Fruit fly (Drosophila melanogaster): ENCODE results near the gene CG42371.
A peak's percentile ranks its signal among the peaks of the same experiment; 100 is the strongest.

Gene CG42371

dm6 chr2L:2179366-2179765 lies 37.7 kb downstream of the CG42371 start (continued):
- peak; percentile 85 for TF ChIP-seq GATAe (GFP tag; conservative IDR thresholded peaks at IDR 0.05)
- TF ChIP-seq Xrp1 (GFP tag; IDR thresholded peaks at IDR 0.05) = peak; percentile 56
- no peak for TF ChIP-seq TFAM (GFP tag; optimal IDR thresholded peaks at IDR 0.05)
- peak; percentile 30; the same call in 1 of the 2 replicates for TF ChIP-seq onecut (GFP tag; IDR thresholded peaks at IDR 0.05)
- no peak for TF ChIP-seq knrl (GFP tag; IDR thresholded peaks at IDR 0.05; ENCODE audit: partially characterized antibody)
- peak; percentile 75 for TF ChIP-seq CG31224 (GFP tag; IDR thresholded peaks at IDR 0.05)
- TF ChIP-seq ttk (GFP tag; IDR thresholded peaks at IDR 0.05) = peak; percentile 44
- 0 out of 3 replicates have a peak, but pooled peaks have one; percentile 53 for TF ChIP-seq otp (GFP tag; IDR thresholded peaks at IDR 0.05)
- TF ChIP-seq luna (GFP tag; optimal IDR thresholded peaks at IDR 0.05) = peak; percentile 21
- TF ChIP-seq mirr (GFP tag; optimal IDR thresholded peaks at IDR 0.05) = peak; percentile 71
- peak; percentile 74 for TF ChIP-seq cwo (GFP tag; optimal IDR thresholded peaks at IDR 0.05)
- TF ChIP-seq sqz (GFP tag; optimal IDR thresholded peaks at IDR 0.05) = no peak
- TF ChIP-seq CG18619 (GFP tag; optimal IDR thresholded peaks at IDR 0.05) = peak; percentile 75
- TF ChIP-seq Xbp1 (GFP tag; optimal IDR thresholded peaks at IDR 0.05) = peak; percentile 82
- no peak; the same call in 1 of the 2 replicates for TF ChIP-seq CG11696 (GFP tag; IDR thresholded peaks at IDR 0.05)
- no peak for TF ChIP-seq CTCF (GFP tag; optimal IDR thresholded peaks at IDR 0.05)
- TF ChIP-seq NC2α (GFP tag; optimal IDR thresholded peaks at IDR 0.05) = peak; percentile 67
- peak; percentile 41; the same call in 1 of the 2 replicates for TF ChIP-seq MBD-R2 (GFP tag; IDR thresholded peaks at IDR 0.05)
- TF ChIP-seq wek (GFP tag; optimal IDR thresholded peaks at IDR 0.05) = peak; percentile 32
- TF ChIP-seq ap (GFP tag; IDR thresholded peaks at IDR 0.05) = no peak
- no peak for TF ChIP-seq Lpt (GFP tag; optimal IDR thresholded peaks at IDR 0.05)
- TF ChIP-seq Gug (GFP tag; IDR thresholded peaks at IDR 0.05) = peak; percentile 63; the same call in 2 of the 4 replicates
- no peak for TF ChIP-seq kni (GFP tag; optimal IDR thresholded peaks at IDR 0.05)
- TF ChIP-seq Dip3 (GFP tag; optimal IDR thresholded peaks at IDR 0.05) = peak; percentile 78
- TF ChIP-seq emc (GFP tag; optimal IDR thresholded peaks at IDR 0.05) = peak; percentile 67
- TF ChIP-seq CG11560 (tag; IDR thresholded peaks at IDR 0.05) = peak; percentile 57; the same call in 1 of the 3 replicates
- peak; percentile 59 for TF ChIP-seq disco-r (GFP tag; optimal IDR thresholded peaks at IDR 0.05)
- TF ChIP-seq danr (GFP tag; IDR thresholded peaks at IDR 0.05) = peak; percentile 59; the same call in 1 of the 2 replicates
- peak; percentile 33; the same call in 1 of the 2 replicates for TF ChIP-seq cas (GFP tag; IDR thresholded peaks at IDR 0.05)
- no peak for TF ChIP-seq trem (tag; optimal IDR thresholded peaks at IDR 0.05)
- peak; percentile 58 for TF ChIP-seq CG6765 (GFP tag; optimal IDR thresholded peaks at IDR 0.05)
- TF ChIP-seq jumu (GFP tag; optimal IDR thresholded peaks at IDR 0.05) = peak; percentile 54
- TF ChIP-seq tio (GFP tag; optimal IDR thresholded peaks at IDR 0.05) = peak; percentile 59
- peak; percentile 86 for TF ChIP-seq Rfx (GFP tag; IDR thresholded peaks at IDR 0.05)
- peak; percentile 61 for TF ChIP-seq Blimp-1 (GFP tag; optimal IDR thresholded peaks at IDR 0.05)
- peak; percentile 54 for TF ChIP-seq CG7987 (GFP tag; optimal IDR thresholded peaks at IDR 0.05)
- TF ChIP-seq seq (GFP tag; IDR thresholded peaks at IDR 0.05) = peak; percentile 50; the same call in 1 of the 2 replicates
- TF ChIP-seq zfh1 (GFP tag; IDR thresholded peaks at IDR 0.05) = peak; percentile 62; the same call in 2 of the 3 replicates
- peak; percentile 54 for TF ChIP-seq trh (GFP tag; optimal IDR thresholded peaks at IDR 0.05)
- TF ChIP-seq exex (tag; optimal IDR thresholded peaks at IDR 0.05) = peak; percentile 89
- TF ChIP-seq Hand (GFP tag; optimal IDR thresholded peaks at IDR 0.05) = peak; percentile 60
- peak; percentile 29 for TF ChIP-seq CG3065 (GFP tag; optimal IDR thresholded peaks at IDR 0.05)
- TF ChIP-seq CG10979 (tag; optimal IDR thresholded peaks at IDR 0.05) = peak; percentile 13
- peak; percentile 66 for TF ChIP-seq CG17568 (GFP tag; optimal IDR thresholded peaks at IDR 0.05)
- TF ChIP-seq btn (GFP tag; optimal IDR thresholded peaks at IDR 0.05) = peak; percentile 56
- peak; percentile 53 for TF ChIP-seq CG17829 (tag; optimal IDR thresholded peaks at IDR 0.05)
- peak; percentile 34; the same call in 1 of the 2 replicates for TF ChIP-seq NFAT (GFP tag; IDR thresholded peaks at IDR 0.05)
- TF ChIP-seq ase (GFP tag; IDR thresholded peaks at IDR 0.05) = peak; percentile 71; the same call in 2 of the 3 replicates
- TF ChIP-seq dimm (GFP tag; IDR thresholded peaks at IDR 0.05) = 0 out of 2 replicates have a peak, but pooled peaks have one; percentile 3
- peak; percentile 76 for TF ChIP-seq pum (GFP tag; optimal IDR thresholded peaks at IDR 0.05)
- no peak for TF ChIP-seq stwl (tag; optimal IDR thresholded peaks at IDR 0.05)
- TF ChIP-seq E2f1 (GFP tag; IDR thresholded peaks at IDR 0.05) = peak; percentile 73

All from whole organism, embryonic.